Fruit fly (Drosophila melanogaster) whole organism, embryonic: ENCODE data around the gene CG42329.

ENCODE experiments used
- BEAF-32 ChIP-seq: fragments of 200-800 bp; sonication (Bioruptor generic); optimal IDR thresholded peaks from 3 replicates; lab custom pipeline; 2017; ENCODE audit warnings: missing biosample characterization, missing genetic modification characterization, mild to moderate bottlenecking, moderate library complexity, missing genetic modification reagents
- Bgb ChIP-seq: fragments of 200-800 bp; sonication (Bioruptor generic); IDR thresholded peaks from 2 replicates; pipeline ENCODE4 v1.3.6; 2022; ENCODE audit warnings: missing biosample characterization, missing genetic modification characterization; ENCODE audit not compliant: partially characterized antibody
- CG14014 ChIP-seq: fragments of 200-800 bp; sonication (Bioruptor generic); IDR thresholded peaks from 2 replicates; pipeline ENCODE4 v1.3.6; 2022; ENCODE audit warnings: missing biosample characterization, missing genetic modification characterization
- CG14710 ChIP-seq: fragments of 200-800 bp; sonication (Bioruptor generic); optimal IDR thresholded peaks from 3 replicates; lab custom pipeline; 2019; ENCODE audit warnings: missing biosample characterization, mild to moderate bottlenecking, missing genetic modification characterization, moderate library complexity
- CG15269 ChIP-seq: fragments of 200-800 bp; sonication (Bioruptor generic); optimal IDR thresholded peaks from 2 replicates; lab custom pipeline; 2018; ENCODE audit warnings: missing biosample characterization, mild to moderate bottlenecking, missing genetic modification characterization, moderate library complexity
- CG1603 ChIP-seq: fragments of 200-800 bp; sonication (Bioruptor generic); optimal IDR thresholded peaks from 2 replicates; lab custom pipeline; 2019; ENCODE audit warnings: missing biosample characterization, mild to moderate bottlenecking, missing genetic modification characterization, moderate library complexity
- CG16779 ChIP-seq: fragments of 200-800 bp; sonication (Bioruptor generic); IDR thresholded peaks from 2 replicates; pipeline ENCODE4 v1.3.6; 2022; ENCODE audit warnings: missing biosample characterization, missing genetic modification characterization
- CG17612 ChIP-seq: fragments of 200-800 bp; sonication (Bioruptor generic); IDR thresholded peaks from 2 replicates; pipeline ENCODE4 v1.3.6; 2022; ENCODE audit warnings: missing biosample characterization, missing genetic modification characterization
- CG1792 ChIP-seq: fragments of 200-800 bp; sonication (Bioruptor generic); optimal IDR thresholded peaks from 2 replicates; lab custom pipeline; 2016; ENCODE audit warnings: missing biosample characterization, missing genetic modification characterization
- CG18262 ChIP-seq: fragments of 200-800 bp; optimal IDR thresholded peaks from 3 replicates; lab custom pipeline; 2019; ENCODE audit warnings: missing biosample characterization, mild to moderate bottlenecking, missing genetic modification characterization, moderate library complexity
- CG31388 ChIP-seq: fragments of 200-800 bp; sonication (Bioruptor generic); optimal IDR thresholded peaks from 2 replicates; lab custom pipeline; 2016; ENCODE audit warnings: missing biosample characterization, missing genetic modification characterization
- CG34224 ChIP-seq: fragments of 200-800 bp; sonication (Bioruptor generic); IDR thresholded peaks from 3 replicates; pipeline ENCODE4 v1.3.6; 2022; ENCODE audit warnings: missing biosample characterization, missing genetic modification characterization; ENCODE audit not compliant: partially characterized antibody
- CG6791 ChIP-seq: fragments of 200-800 bp; sonication (Bioruptor generic); IDR thresholded peaks from 3 replicates; pipeline ENCODE4 v1.3.6; 2022; ENCODE audit warnings: missing biosample characterization, missing genetic modification characterization; ENCODE audit not compliant: partially characterized antibody
- CG7556 ChIP-seq: fragments of 200-800 bp; sonication (Bioruptor generic); optimal IDR thresholded peaks from 2 replicates; lab custom pipeline; 2017; ENCODE audit warnings: missing biosample characterization, mild to moderate bottlenecking, missing genetic modification characterization
- CG7928 ChIP-seq: fragments of 200-800 bp; sonication (Bioruptor generic); optimal IDR thresholded peaks from 2 replicates; lab custom pipeline; 2017; ENCODE audit warnings: missing biosample characterization, mild to moderate bottlenecking, missing genetic modification characterization
- CG9437 ChIP-seq: fragments of 200-800 bp; sonication (Bioruptor generic); optimal IDR thresholded peaks from 2 replicates; lab custom pipeline; 2018; ENCODE audit warnings: missing biosample characterization, mild to moderate bottlenecking, missing genetic modification characterization
- CG9932 ChIP-seq: fragments of 200-800 bp; sonication (Bioruptor generic); IDR thresholded peaks from 2 replicates; pipeline ENCODE4 v1.3.6; 2022; ENCODE audit warnings: missing biosample characterization, missing genetic modification characterization
- CoRest ChIP-seq: fragments of 200-800 bp; sonication (Bioruptor generic); optimal IDR thresholded peaks from 3 replicates; lab custom pipeline; 2018; ENCODE audit warnings: missing biosample characterization, mild to moderate bottlenecking, missing genetic modification characterization, moderate library complexity
- Doc2 ChIP-seq: fragments of 200-800 bp; sonication (Bioruptor generic); IDR thresholded peaks from 2 replicates; pipeline ENCODE4 v1.3.6; 2022; ENCODE audit warnings: missing biosample characterization, missing genetic modification characterization
- Dp ChIP-seq: fragments of 200-800 bp; sonication (Bioruptor generic); optimal IDR thresholded peaks from 2 replicates; lab custom pipeline; 2018; ENCODE audit warnings: missing biosample characterization, mild to moderate bottlenecking, missing genetic modification characterization, moderate library complexity
- Dref ChIP-seq: fragments of 200-800 bp; sonication (Bioruptor generic); IDR thresholded peaks from 2 replicates; pipeline ENCODE4 v1.3.6; 2022; ENCODE audit warnings: missing biosample characterization, missing genetic modification characterization
- ERR ChIP-seq: fragments of 200-800 bp; sonication (Bioruptor generic); optimal IDR thresholded peaks from 2 replicates; lab custom pipeline; 2016; ENCODE audit warnings: missing biosample characterization, missing genetic modification characterization
- Ets97D ChIP-seq: fragments of 200-800 bp; sonication (Bioruptor generic); optimal IDR thresholded peaks from 3 replicates; lab custom pipeline; 2016; ENCODE audit warnings: missing biosample characterization, missing genetic modification characterization
- HmgZ ChIP-seq: fragments of 200-800 bp; sonication (Bioruptor generic); optimal IDR thresholded peaks from 2 replicates; lab custom pipeline; 2018; ENCODE audit warnings: missing biosample characterization, mild to moderate bottlenecking, missing genetic modification characterization
- MTF-1 ChIP-seq: fragments of 200-800 bp; sonication (Bioruptor generic); optimal IDR thresholded peaks from 2 replicates; lab custom pipeline; 2018; ENCODE audit warnings: missing biosample characterization, mild to moderate bottlenecking, missing genetic modification characterization, borderline replicate concordance
- Rfx ChIP-seq: fragments of 200-800 bp; sonication (Bioruptor generic); IDR thresholded peaks from 2 replicates; pipeline ENCODE4 v1.3.6; 2022; ENCODE audit warnings: missing biosample characterization, missing genetic modification characterization
- Sin3A ChIP-seq: fragments of >200 bp; optimal IDR thresholded peaks from 2 replicates; lab custom pipeline; 2018
- Tbp ChIP-seq: fragments of >200 bp; optimal IDR thresholded peaks from 2 replicates; lab custom pipeline; 2018; ENCODE audit warnings: missing biosample characterization, missing genetic modification characterization
- Xrp1 ChIP-seq: fragments of 200-800 bp; sonication (Bioruptor generic); IDR thresholded peaks from 2 replicates; pipeline ENCODE4 v1.3.6; 2022; ENCODE audit warnings: missing biosample characterization, missing genetic modification characterization
- amos ChIP-seq: fragments of 200-800 bp; sonication (Bioruptor generic); IDR thresholded peaks from 2 replicates; pipeline ENCODE4 v1.3.6; 2022; ENCODE audit warnings: missing biosample characterization, missing genetic modification characterization; ENCODE audit not compliant: partially characterized antibody
- ato ChIP-seq: fragments of 200-800 bp; sonication (Bioruptor generic); IDR thresholded peaks from 2 replicates; pipeline ENCODE4 v1.3.6; 2022; ENCODE audit warnings: missing biosample characterization, missing genetic modification characterization; ENCODE audit not compliant: partially characterized antibody
- bbx ChIP-seq: fragments of 200-800 bp; sonication (Bioruptor generic); IDR thresholded peaks from 2 replicates; pipeline ENCODE4 v1.3.6; 2022; ENCODE audit warnings: missing biosample characterization, missing genetic modification characterization; ENCODE audit not compliant: partially characterized antibody
- bsh ChIP-seq, 2 experiments: fragments of 200-800 bp; sonication (Bioruptor generic); optimal IDR thresholded peaks; 2 replicates each; lab custom pipeline; 2017 to 2018; ENCODE audit warnings: mild to moderate bottlenecking in 2 of 2, missing biosample characterization in 2 of 2, missing genetic modification characterization in 2 of 2, moderate library complexity in 1 of 2
- croc ChIP-seq: fragments of 200-800 bp; sonication (Bioruptor generic); conservative IDR thresholded peaks from 3 replicates; pipeline ENCODE4 v1.3.6; 2022; ENCODE audit warnings: missing biosample characterization, missing genetic modification characterization
- dm ChIP-seq: fragments of 200-800 bp; sonication (Bioruptor generic); optimal IDR thresholded peaks from 3 replicates; lab custom pipeline; 2016; ENCODE audit warnings: missing biosample characterization, missing genetic modification characterization
- ems ChIP-seq: fragments of 200-800 bp; sonication (Bioruptor generic); optimal IDR thresholded peaks from 3 replicates; lab custom pipeline; 2016; ENCODE audit warnings: missing biosample characterization, missing genetic modification characterization
- ftz-f1 ChIP-seq: fragments of 200-800 bp; sonication (Bioruptor generic); optimal IDR thresholded peaks from 2 replicates; lab custom pipeline; 2016; ENCODE audit warnings: missing biosample characterization, missing genetic modification characterization
- hbn ChIP-seq: fragments of 200-800 bp; sonication (Bioruptor generic); IDR thresholded peaks from 2 replicates; pipeline ENCODE4 v1.3.6; 2022; ENCODE audit warnings: missing biosample characterization, missing genetic modification characterization; ENCODE audit not compliant: partially characterized antibody
- knrl ChIP-seq: fragments of 200-800 bp; sonication (Bioruptor generic); IDR thresholded peaks from 3 replicates; pipeline ENCODE4 v1.3.6; 2022; ENCODE audit warnings: missing biosample characterization, missing genetic modification characterization; ENCODE audit not compliant: partially characterized antibody
- luna ChIP-seq: fragments of 200-800 bp; sonication (Bioruptor generic); optimal IDR thresholded peaks from 2 replicates; lab custom pipeline; 2016; ENCODE audit warnings: missing biosample characterization, missing genetic modification characterization
- maf-S ChIP-seq: fragments of 200-800 bp; sonication (Bioruptor generic); optimal IDR thresholded peaks from 2 replicates; lab custom pipeline; 2016; ENCODE audit warnings: missing biosample characterization, missing genetic modification characterization
- nerfin-2 ChIP-seq: fragments of 200-800 bp; sonication (Bioruptor generic); IDR thresholded peaks from 2 replicates; pipeline ENCODE4 v1.3.6; 2022; ENCODE audit warnings: missing biosample characterization, missing genetic modification characterization; ENCODE audit not compliant: partially characterized antibody
- nmo ChIP-seq: fragments of 200-800 bp; sonication (Bioruptor generic); optimal IDR thresholded peaks from 2 replicates; lab custom pipeline; 2018; ENCODE audit warnings: missing biosample characterization, mild to moderate bottlenecking, missing genetic modification characterization, moderate library complexity
- stwl ChIP-seq: fragments of 200-800 bp; sonication (Bioruptor generic); optimal IDR thresholded peaks from 3 replicates; lab custom pipeline; 2018; ENCODE audit warnings: missing biosample characterization, mild to moderate bottlenecking, missing genetic modification characterization, moderate library complexity
- tgo ChIP-seq: fragments of 200-800 bp; sonication (Bioruptor generic); IDR thresholded peaks from 3 replicates; pipeline ENCODE4 v1.3.6; 2022; ENCODE audit warnings: missing biosample characterization, missing genetic modification characterization
- tna ChIP-seq: fragments of 200-800 bp; sonication (Bioruptor generic); IDR thresholded peaks from 2 replicates; pipeline ENCODE4 v1.3.6; 2022; ENCODE audit warnings: missing biosample characterization, missing genetic modification characterization; ENCODE audit not compliant: partially characterized antibody
- unpg ChIP-seq: fragments of 200-800 bp; sonication (Bioruptor generic); optimal IDR thresholded peaks from 3 replicates; lab custom pipeline; 2018; ENCODE audit warnings: missing biosample characterization, mild to moderate bottlenecking, missing genetic modification characterization, moderate library complexity
- vnd ChIP-seq: fragments of 200-800 bp; sonication (Bioruptor generic); IDR thresholded peaks from 3 replicates; pipeline ENCODE4 v1.3.6; 2022; ENCODE audit warnings: missing biosample characterization, missing genetic modification characterization; ENCODE audit not compliant: partially characterized antibody
- z ChIP-seq: fragments of 200-800 bp; sonication (Bioruptor generic); IDR thresholded peaks from 3 replicates; pipeline ENCODE4 v1.3.6; 2022; ENCODE audit warnings: missing biosample characterization, missing genetic modification characterization

The CG42329 gene

dm6 chr2L:1177522-1177921 is 41.6 kb upstream of the CG42329 start, which contains the start of gene CG4896 (continued):
- TF ChIP-seq nerfin-2 (peak; percentile 62), HmgZ (tag; lab: Kevin White, UChicago) (peak; percentile 37), CG16779 (no peak), CG7928 (GFP tag; lab: Kevin White, UChicago) (peak; percentile 90), Sin3A (lab: Kevin White, UChicago) (peak; percentile 29), ems (GFP tag; lab: Kevin White, UChicago) (peak; percentile 28), CG9932 (no peak), CG9437 (GFP tag; lab: Kevin White, UChicago) (no peak), Dp (GFP tag; lab: Kevin White, UChicago) (peak; percentile 65), MTF-1 (no peak), luna (peak; percentile 6), ato (peak; percentile 66), BEAF-32 (peak; percentile 66), Xrp1 (peak; percentile 27; the same call in 1 of the 2 replicates), CG1603 (tag; lab: Kevin White, UChicago) (no peak), Bgb (GFP tag; lab: Robert Waterston, UW) (peak; percentile 80), CG7556 (GFP tag; lab: Kevin White, UChicago) (no peak), amos (GFP tag; lab: Robert Waterston, UW) (peak; percentile 70), Rfx (peak; percentile 63), Ets97D (GFP tag; lab: Kevin White, UChicago) (peak; percentile 51), tgo (GFP tag; lab: Robert Waterston, UW) (no peak), bsh (GFP tag; optimal IDR thresholded peaks at IDR 0.05; lab: Kevin White, UChicago) (peak in 1 of 2 experiments; percentile 51), nmo (no peak), CoRest (tag; lab: Kevin White, UChicago) (peak; percentile 29), CG14710 (tag; lab: Kevin White, UChicago) (peak; percentile 25), tna (peak; percentile 26; the same call in 1 of the 2 replicates), CG15269 (tag; lab: Kevin White, UChicago) (no peak), CG17612 (GFP tag; lab: Robert Waterston, UW) (no peak), Tbp (GFP tag; lab: Kevin White, UChicago) (no peak)
- TF ChIP-seq, all 482 proteins: peak for 77

DNA sequence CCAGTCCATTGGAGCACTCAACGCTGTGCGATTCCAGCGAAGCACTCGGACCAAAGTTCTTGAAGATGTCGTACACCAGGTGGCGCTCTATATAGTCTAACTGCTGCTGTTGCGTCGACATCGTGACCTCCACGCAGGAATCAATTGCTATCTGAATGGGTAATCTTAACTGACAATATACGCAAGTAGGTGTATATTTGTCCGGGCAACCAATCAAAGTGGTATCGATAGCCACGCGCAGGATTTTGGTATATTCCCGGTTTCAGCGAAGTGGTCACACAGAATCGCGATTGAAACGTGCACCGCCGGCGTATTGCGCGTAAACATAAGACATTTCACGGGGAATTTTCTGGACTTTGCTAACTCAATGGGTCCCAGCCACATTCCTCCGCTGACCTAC is 35.3 kb upstream of the CG42329 start, which contains the start of the genes CG5126 and Tgt:
Gene CG5126, minus strand, starts transcription at position 222 of the 400 bp plus-strand sequence.
Gene Tgt, plus strand, starts transcription at position 267 of the 400 bp plus-strand sequence.
- TF ChIP-seq CG14014 (GFP tag; lab: Robert Waterston, UW) (no peak), croc (no peak), Bgb (GFP tag; lab: Robert Waterston, UW) (peak; percentile 54; the same call in 1 of the 2 replicates), vnd (GFP tag; lab: Robert Waterston, UW) (0 out of 3 replicates have a peak, but pooled peaks have one; percentile 35), knrl (peak; percentile 43; the same call in 2 of the 3 replicates), z (no peak), CG18262 (tag; lab: Kevin White, UChicago) (no peak), Dref (peak; percentile 69), CG6791 (GFP tag; lab: Robert Waterston, UW) (peak; percentile 56; the same call in 1 of the 3 replicates), Doc2 (GFP tag; lab: Robert Waterston, UW) (no peak), hbn (peak; percentile 34; the same call in 1 of the 2 replicates), ftz-f1 (GFP tag; lab: Kevin White, UChicago) (peak; percentile 63), CG34224 (GFP tag; lab: Robert Waterston, UW) (peak; percentile 56), ato (peak; percentile 5; the same call in 1 of the 2 replicates), bbx (GFP tag; lab: Robert Waterston, UW) (peak; percentile 55; the same call in 1 of the 2 replicates), CG14710 (tag; lab: Kevin White, UChicago) (peak; percentile 8), dm (GFP tag; lab: Kevin White, UChicago) (peak; percentile 51), Rfx (no peak), CG1792 (GFP tag; lab: Kevin White, UChicago) (no peak), maf-S (GFP tag; lab: Kevin White, UChicago) (no peak), unpg (GFP tag; lab: Kevin White, UChicago) (no peak), stwl (peak; percentile 31), amos (GFP tag; lab: Robert Waterston, UW) (peak; percentile 67; the same call in 1 of the 2 replicates), ERR (GFP tag; lab: Kevin White, UChicago) (peak; percentile 9), CG31388 (GFP tag; lab: Kevin White, UChicago) (no peak)
